Worm (Caenorhabditis elegans): ENCODE results near the gene F23F1.4.
A peak's percentile ranks its signal among the peaks of the same experiment; 100 is the strongest.

F23F1.4 gene

ce11 chrII:41914-42313 lies 13.7 kb upstream of the F23F1.4 start, which contains the start of gene F23F1.10:
TSS of gene F23F1.10 (minus strand) at chrII:41982.
- TF ChIP-seq nhr-6 (tag; optimal IDR thresholded peaks at IDR 0.05) (no peak), mab-5 (tag; optimal IDR thresholded peaks at IDR 0.05) (no peak), sma-3 (GFP tag; optimal IDR thresholded peaks at IDR 0.05) (no peak), aly-2 (tag; optimal IDR thresholded peaks at IDR 0.05) (no peak)

DNA sequence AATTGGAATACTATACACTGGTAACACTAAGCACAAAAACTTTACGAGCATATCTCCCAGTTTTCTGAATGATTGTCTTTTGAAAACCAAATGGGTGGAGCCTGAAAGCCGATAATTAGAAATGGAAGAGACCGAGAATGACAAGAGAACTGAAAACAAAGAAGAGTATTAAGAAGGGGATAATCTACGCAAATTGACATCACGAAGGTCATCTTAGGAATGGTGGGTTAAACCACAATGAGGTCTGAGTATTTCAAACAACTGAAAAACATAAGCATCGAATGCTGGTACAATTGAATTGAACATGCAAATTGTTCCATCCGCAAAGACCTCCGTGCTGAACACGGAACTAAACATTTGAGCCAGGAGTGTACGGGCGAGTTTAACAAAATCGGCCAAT lies 11.2 kb upstream of the F23F1.4 start, which contains the start of gene spp-24:
Gene spp-24 (minus strand): TSS at position 101 of the 400 bp plus-strand sequence.
- TF ChIP-seq alr-1 (tag; optimal IDR thresholded peaks at IDR 0.05) (no peak), unc-55 (GFP tag; optimal IDR thresholded peaks at IDR 0.05) (no peak), blmp-1 (tag; optimal IDR thresholded peaks at IDR 0.05; ENCODE audit: insufficient read depth) (no peak), mbf-1 (tag; optimal IDR thresholded peaks at IDR 0.05) (no peak), aly-2 (tag; optimal IDR thresholded peaks at IDR 0.05) (no peak), ama-1 (optimal IDR thresholded peaks at IDR 0.05) (no peak), lin-13 (GFP tag; optimal IDR thresholded peaks at IDR 0.05) (no peak), dmd-4 (tag; optimal IDR thresholded peaks at IDR 0.05) (no peak), lin-39 (tag; optimal IDR thresholded peaks at IDR 0.05) (no peak), elt-1 (tag; optimal IDR thresholded peaks at IDR 0.05) (no peak), sma-3 (GFP tag; optimal IDR thresholded peaks at IDR 0.05) (no peak), ztf-1 (GFP tag; conservative IDR thresholded peaks at IDR 0.05) (no peak)

ce11 chrII:37213-37612 lies 9.0 kb upstream of the F23F1.4 start, which contains the start of gene F23F1.6:
TSS of gene F23F1.6 (minus strand) at chrII:37313.
- TF ChIP-seq snpc-4 (tag; optimal IDR thresholded peaks at IDR 0.05) (no peak), nhr-77 (tag; optimal IDR thresholded peaks at IDR 0.05) (no peak), mbf-1 (tag; optimal IDR thresholded peaks at IDR 0.05) (no peak), dmd-4 (tag; optimal IDR thresholded peaks at IDR 0.05) (no peak), elt-1 (tag; optimal IDR thresholded peaks at IDR 0.05) (no peak), nhr-237 (tag; optimal IDR thresholded peaks at IDR 0.05) (no peak), sem-4 (tag; optimal IDR thresholded peaks at IDR 0.05) (no peak), fos-1 (tag; optimal IDR thresholded peaks at IDR 0.05) (no peak), gmeb-1 (tag; optimal IDR thresholded peaks at IDR 0.05) (no peak), C34F6.9 (tag; optimal IDR thresholded peaks at IDR 0.05) (no peak), nhr-12 (tag; optimal IDR thresholded peaks at IDR 0.05) (no peak), ztf-11 (tag; optimal IDR thresholded peaks at IDR 0.05) (no peak), egl-27 (tag; optimal IDR thresholded peaks at IDR 0.05) (no peak), lin-13 (GFP tag; optimal IDR thresholded peaks at IDR 0.05) (no peak), mab-5 (tag; optimal IDR thresholded peaks at IDR 0.05) (no peak)

- TF ChIP-seq unc-55 (GFP tag; optimal IDR thresholded peaks at IDR 0.05): no peak
- no peak for TF ChIP-seq crh-2 (tag; optimal IDR thresholded peaks at IDR 0.05)
- TF ChIP-seq zag-1 (tag; optimal IDR thresholded peaks at IDR 0.05): no peak
- no peak for TF ChIP-seq mab-5 (tag; optimal IDR thresholded peaks at IDR 0.05)
Measured at ce11 chrII:33904-34303, 5.7 kb upstream of the F23F1.4 start, which contains the start of gene F23F1.2. TSS of gene F23F1.2 (plus strand) at chrII:34204.

ce11 chrII:31521-31920 lies 3.3 kb upstream of the F23F1.4 start, which contains the start of the genes F23F1.5 and fbxc-54:
TSS of gene F23F1.5 (minus strand) at chrII:31584.
TSS of gene fbxc-54 (plus strand) at chrII:31719.
- TF ChIP-seq unc-39 (tag; optimal IDR thresholded peaks at IDR 0.05): no peak
- no peak for TF ChIP-seq nhr-21 (tag; optimal IDR thresholded peaks at IDR 0.05)
- TF ChIP-seq unc-62 (GFP tag; optimal IDR thresholded peaks at IDR 0.05): no peak
- peak; percentile 88 for TF ChIP-seq nhr-6 (tag; optimal IDR thresholded peaks at IDR 0.05)
- peak; percentile 80 for TF ChIP-seq unc-55 (GFP tag; optimal IDR thresholded peaks at IDR 0.05)
- peak; percentile 49 for TF ChIP-seq C34F6.9 (tag; optimal IDR thresholded peaks at IDR 0.05)
- TF ChIP-seq dmd-4 (tag; optimal IDR thresholded peaks at IDR 0.05): no peak
- TF ChIP-seq ama-1 (optimal IDR thresholded peaks at IDR 0.05): no peak
- TF ChIP-seq nhr-25 (tag; optimal IDR thresholded peaks at IDR 0.05): no peak
- TF ChIP-seq nhr-129 (tag; optimal IDR thresholded peaks at IDR 0.05): peak; percentile 19
- peak in 1 of 2 experiments; percentile 54 for TF ChIP-seq lsy-2 (tag; optimal IDR thresholded peaks at IDR 0.05)
- no peak for TF ChIP-seq snpc-4 (tag; optimal IDR thresholded peaks at IDR 0.05)
- TF ChIP-seq zag-1 (tag; optimal IDR thresholded peaks at IDR 0.05): no peak
- no peak for TF ChIP-seq nhr-77 (tag; optimal IDR thresholded peaks at IDR 0.05)
- peak; percentile 15 for TF ChIP-seq crh-2 (tag; optimal IDR thresholded peaks at IDR 0.05)

- TF ChIP-seq ceh-16 (tag; optimal IDR thresholded peaks at IDR 0.05) (no peak), sma-9 (GFP tag; optimal IDR thresholded peaks at IDR 0.05) (no peak), sma-9 (tag; optimal IDR thresholded peaks at IDR 0.05) (no peak), nhr-21 (tag; optimal IDR thresholded peaks at IDR 0.05) (no peak), nhr-6 (tag; optimal IDR thresholded peaks at IDR 0.05) (peak; percentile 91), mdl-1 (tag; optimal IDR thresholded peaks at IDR 0.05) (no peak)
Measured at ce11 chrII:29578-29977, 1.4 kb upstream of the F23F1.4 start.

Measured in whole organism, L2 larva.